Fruit fly (Drosophila melanogaster) whole organism, embryonic: Measurements from ENCODE around the gene Pp1-87B.

Source experiments
- CG10979 ChIP-seq: fragments of 200-800 bp; sonication (Bioruptor generic); optimal IDR thresholded peaks from 2 replicates; lab custom pipeline; 2018; ENCODE audit warnings: missing biosample characterization, mild to moderate bottlenecking, missing genetic modification characterization, moderate library complexity
- CG13775 ChIP-seq: fragments of 200-800 bp; sonication (Bioruptor generic); optimal IDR thresholded peaks from 3 replicates; lab custom pipeline; 2017; ENCODE audit warnings: missing biosample characterization, mild to moderate bottlenecking, missing genetic modification characterization
- CG14965 ChIP-seq: fragments of 200-800 bp; sonication (Bioruptor generic); optimal IDR thresholded peaks from 2 replicates; lab custom pipeline; 2016; ENCODE audit warnings: missing biosample characterization, missing genetic modification characterization, borderline replicate concordance
- CG1529 ChIP-seq: fragments of 200-800 bp; sonication (Bioruptor generic); optimal IDR thresholded peaks from 3 replicates; lab custom pipeline; 2018; ENCODE audit warnings: missing biosample characterization, missing genetic modification characterization
- ash1 ChIP-seq: fragments of 200-800 bp; sonication (Bioruptor generic); optimal IDR thresholded peaks from 2 replicates; lab custom pipeline; 2018; ENCODE audit warnings: missing biosample characterization, mild to moderate bottlenecking, missing genetic modification characterization
- bsh ChIP-seq, 2 experiments: fragments of 200-800 bp; sonication (Bioruptor generic); optimal IDR thresholded peaks; 2 replicates each; lab custom pipeline; 2017 to 2018; ENCODE audit warnings: mild to moderate bottlenecking in 2 of 2, missing biosample characterization in 2 of 2, missing genetic modification characterization in 2 of 2, moderate library complexity in 1 of 2
- tio ChIP-seq: fragments of 200-800 bp; sonication (Bioruptor generic); optimal IDR thresholded peaks from 2 replicates; lab custom pipeline; 2017; ENCODE audit warnings: missing biosample characterization, missing genetic modification characterization, inconsistent platforms
- vnd ChIP-seq: fragments of 200-800 bp; sonication (Bioruptor generic); IDR thresholded peaks from 3 replicates; pipeline ENCODE4 v1.3.6; 2022; ENCODE audit warnings: missing biosample characterization, missing genetic modification characterization; ENCODE audit not compliant: partially characterized antibody

dm6 chr3R:12443769-12444168 lies 18.1 kb upstream of the Pp1-87B start:
- no peak for TF ChIP-seq bsh (GFP tag; optimal IDR thresholded peaks at IDR 0.05; lab: Kevin White, UChicago)
- TF ChIP-seq CG1529 (GFP tag; lab: Kevin White, UChicago) = no peak
- no peak for TF ChIP-seq tio (GFP tag; lab: Kevin White, UChicago)
- TF ChIP-seq vnd (GFP tag; lab: Robert Waterston, UW) = no peak
- TF ChIP-seq CG14965 (GFP tag; lab: Kevin White, UChicago) = no peak
- TF ChIP-seq CG13775 = no peak
- TF ChIP-seq CG10979 (tag; lab: Kevin White, UChicago) = no peak
- TF ChIP-seq ash1 = no peak
